Fruit fly (Drosophila melanogaster) whole organism, embryonic: ENCODE results near the gene Myo95E.

Experiments used
- Asciz ChIP-seq: fragments of 200-800 bp; sonication (Bioruptor generic); optimal IDR thresholded peaks from 2 replicates; lab custom pipeline; 2017; ENCODE audit warnings: missing biosample characterization, mild to moderate bottlenecking, missing genetic modification characterization, missing genetic modification reagents
- CG10959 ChIP-seq: fragments of 200-800 bp; sonication (Bioruptor generic); IDR thresholded peaks from 2 replicates; pipeline ENCODE4 v1.3.6; 2022; ENCODE audit warnings: missing biosample characterization, missing genetic modification characterization
- CG11456 ChIP-seq: fragments of 200-800 bp; sonication (Bioruptor generic); IDR thresholded peaks from 3 replicates; pipeline ENCODE4 v1.3.6; 2022; ENCODE audit warnings: missing biosample characterization, missing genetic modification characterization
- CG11504 ChIP-seq: fragments of 200-800 bp; sonication (Bioruptor generic); optimal IDR thresholded peaks from 3 replicates; lab custom pipeline; 2019; ENCODE audit warnings: missing biosample characterization, mild to moderate bottlenecking, missing genetic modification characterization, moderate library complexity
- CG12155 ChIP-seq: fragments of 200-800 bp; sonication (Bioruptor generic); optimal IDR thresholded peaks from 3 replicates; lab custom pipeline; 2016; ENCODE audit warnings: missing biosample characterization, missing genetic modification characterization
- CG13424 ChIP-seq: fragments of 200-800 bp; sonication (Bioruptor generic); optimal IDR thresholded peaks from 2 replicates; lab custom pipeline; 2019; ENCODE audit warnings: missing biosample characterization, mild to moderate bottlenecking, missing genetic modification characterization, moderate library complexity
- CG16813 ChIP-seq: fragments of 200-800 bp; sonication (Bioruptor generic); IDR thresholded peaks from 3 replicates; pipeline ENCODE4 v1.3.6; 2022; ENCODE audit warnings: missing biosample characterization, missing genetic modification characterization; ENCODE audit not compliant: partially characterized antibody
- CG17359 ChIP-seq: fragments of 200-800 bp; sonication (Bioruptor generic); optimal IDR thresholded peaks from 3 replicates; lab custom pipeline; 2018; ENCODE audit warnings: missing biosample characterization, mild to moderate bottlenecking, missing genetic modification characterization, moderate library complexity
- CG17361 ChIP-seq: fragments of 200-800 bp; sonication (Bioruptor generic); IDR thresholded peaks from 3 replicates; pipeline ENCODE4 v1.3.6; 2022; ENCODE audit warnings: missing biosample characterization, missing genetic modification characterization
- CG18011 ChIP-seq: fragments of 200-800 bp; sonication (Bioruptor generic); optimal IDR thresholded peaks from 2 replicates; lab custom pipeline; 2017; ENCODE audit warnings: missing biosample characterization, missing genetic modification characterization, mild to moderate bottlenecking, moderate library complexity, missing genotype
- CG18476 ChIP-seq: fragments of 200-800 bp; sonication (Bioruptor generic); optimal IDR thresholded peaks from 2 replicates; lab custom pipeline; 2016; ENCODE audit warnings: missing biosample characterization, mild to moderate bottlenecking, missing genetic modification characterization
- CG2116 ChIP-seq: fragments of 200-800 bp; sonication (Bioruptor generic); optimal IDR thresholded peaks from 3 replicates; lab custom pipeline; 2018; ENCODE audit warnings: missing biosample characterization, mild to moderate bottlenecking, missing genetic modification characterization
- CG2678 ChIP-seq: fragments of 200-800 bp; sonication (Bioruptor generic); optimal IDR thresholded peaks from 3 replicates; lab custom pipeline; 2019; ENCODE audit warnings: missing biosample characterization, mild to moderate bottlenecking, missing genetic modification characterization, moderate library complexity
- CG32532 ChIP-seq: fragments of 200-800 bp; sonication (Bioruptor generic); IDR thresholded peaks from 2 replicates; pipeline ENCODE4 v1.3.6; 2022; ENCODE audit warnings: missing biosample characterization, missing genetic modification characterization
- CG34224 ChIP-seq: fragments of 200-800 bp; sonication (Bioruptor generic); IDR thresholded peaks from 3 replicates; pipeline ENCODE4 v1.3.6; 2022; ENCODE audit warnings: missing biosample characterization, missing genetic modification characterization; ENCODE audit not compliant: partially characterized antibody
- CG3838 ChIP-seq: fragments of 200-800 bp; sonication (Bioruptor generic); optimal IDR thresholded peaks from 3 replicates; lab custom pipeline; 2016; ENCODE audit warnings: missing biosample characterization, missing genetic modification characterization
- CG3995 ChIP-seq: fragments of 200-800 bp; sonication (Bioruptor generic); optimal IDR thresholded peaks from 3 replicates; lab custom pipeline; 2016; ENCODE audit warnings: missing biosample characterization, missing genetic modification characterization
- CG4282 ChIP-seq: fragments of 200-800 bp; sonication (Bioruptor generic); optimal IDR thresholded peaks from 2 replicates; lab custom pipeline; 2016; ENCODE audit warnings: missing biosample characterization, missing genetic modification characterization
- CG4360 ChIP-seq: fragments of 200-800 bp; sonication (Bioruptor generic); IDR thresholded peaks from 2 replicates; pipeline ENCODE4 v1.3.6; 2022; ENCODE audit warnings: missing biosample characterization, missing genetic modification characterization
- CG5180 ChIP-seq: fragments of 200-800 bp; sonication (Bioruptor generic); optimal IDR thresholded peaks from 3 replicates; lab custom pipeline; 2017; ENCODE audit warnings: missing biosample characterization, missing genetic modification characterization, mild to moderate bottlenecking, moderate library complexity, missing genetic modification reagents
- CG5953 ChIP-seq: fragments of 200-800 bp; sonication (Bioruptor generic); IDR thresholded peaks from 2 replicates; pipeline ENCODE4 v1.3.6; 2022; ENCODE audit warnings: missing biosample characterization, missing genetic modification characterization
- CG7745 ChIP-seq: fragments of 200-800 bp; sonication (Bioruptor generic); optimal IDR thresholded peaks from 2 replicates; lab custom pipeline; 2018; ENCODE audit warnings: missing biosample characterization, mild to moderate bottlenecking, missing genetic modification characterization, moderate library complexity
- CG8478 ChIP-seq: fragments of >200 bp; optimal IDR thresholded peaks from 2 replicates; lab custom pipeline; 2018
- Camta ChIP-seq: fragments of 200-800 bp; sonication (Bioruptor generic); optimal IDR thresholded peaks from 2 replicates; lab custom pipeline; 2016; ENCODE audit warnings: missing biosample characterization, missing genetic modification characterization
- Ets65A ChIP-seq: fragments of 200-800 bp; sonication (Bioruptor generic); peaks from one replicate; lab custom pipeline; 2016; ENCODE audit warnings: missing biosample characterization, missing genetic modification characterization
- Hr78 ChIP-seq, 2 experiments: fragments of 200-800 bp in 1 of 2; fragments of >200 bp in 1 of 2; sonication (Bioruptor generic) in 1 of 2; optimal IDR thresholded peaks; 2 replicates each; lab custom pipeline; 2017 to 2019; ENCODE audit warnings: missing biosample characterization in 2 of 2, missing genetic modification characterization in 2 of 2, mild to moderate bottlenecking in 1 of 2, moderate library complexity in 1 of 2
- Med ChIP-seq: fragments of 200-800 bp; sonication (Bioruptor generic); peaks from one replicate; lab custom pipeline; 2016; ENCODE audit warnings: missing biosample characterization, missing genetic modification characterization, mild to moderate bottlenecking, inconsistent platforms, moderate library complexity
- NC2β ChIP-seq: fragments of 200-800 bp; sonication (Bioruptor generic); optimal IDR thresholded peaks from 2 replicates; lab custom pipeline; 2016; ENCODE audit warnings: missing biosample characterization, missing genetic modification characterization
- PHDP ChIP-seq: fragments of 200-800 bp; sonication (Bioruptor generic); optimal IDR thresholded peaks from 3 replicates; lab custom pipeline; 2018; ENCODE audit warnings: missing biosample characterization, mild to moderate bottlenecking, missing genetic modification characterization, moderate library complexity
- Poxn ChIP-seq: fragments of 200-800 bp; sonication (Bioruptor generic); IDR thresholded peaks from 2 replicates; pipeline ENCODE4 v1.3.6; 2022; ENCODE audit warnings: missing biosample characterization, missing genetic modification characterization
- chn ChIP-seq: fragments of 200-800 bp; sonication (Bioruptor generic); optimal IDR thresholded peaks from 2 replicates; lab custom pipeline; 2016; ENCODE audit warnings: missing biosample characterization, missing genetic modification characterization
- corto ChIP-seq: fragments of 200-800 bp; sonication (Bioruptor generic); optimal IDR thresholded peaks from 2 replicates; lab custom pipeline; 2016; ENCODE audit warnings: missing biosample characterization, mild to moderate bottlenecking, missing genetic modification characterization, moderate library complexity
- dati ChIP-seq: fragments of 200-800 bp; sonication (Bioruptor generic); IDR thresholded peaks from 2 replicates; pipeline ENCODE4 v1.3.6; 2022; ENCODE audit warnings: missing biosample characterization, missing genetic modification characterization
- fd102C ChIP-seq: fragments of 200-800 bp; sonication (Bioruptor generic); optimal IDR thresholded peaks from 2 replicates; lab custom pipeline; 2018; ENCODE audit warnings: missing biosample characterization, mild to moderate bottlenecking, missing genetic modification characterization, moderate library complexity
- fd3F ChIP-seq: fragments of 200-800 bp; sonication (Bioruptor generic); optimal IDR thresholded peaks from 2 replicates; lab custom pipeline; 2018; ENCODE audit warnings: missing biosample characterization, mild to moderate bottlenecking, missing genetic modification characterization, moderate library complexity
- klu ChIP-seq: fragments of 200-800 bp; sonication (Bioruptor generic); IDR thresholded peaks from 2 replicates; pipeline ENCODE4 v1.3.6; 2022; ENCODE audit warnings: missing biosample characterization, missing genetic modification characterization
- knrl ChIP-seq: fragments of 200-800 bp; sonication (Bioruptor generic); IDR thresholded peaks from 3 replicates; pipeline ENCODE4 v1.3.6; 2022; ENCODE audit warnings: missing biosample characterization, missing genetic modification characterization; ENCODE audit not compliant: partially characterized antibody
- nmo ChIP-seq: fragments of 200-800 bp; sonication (Bioruptor generic); optimal IDR thresholded peaks from 2 replicates; lab custom pipeline; 2018; ENCODE audit warnings: missing biosample characterization, mild to moderate bottlenecking, missing genetic modification characterization, moderate library complexity
- p53 ChIP-seq: fragments of 200-800 bp; sonication (Bioruptor generic); optimal IDR thresholded peaks from 2 replicates; lab custom pipeline; 2016; ENCODE audit warnings: missing biosample characterization, missing genetic modification characterization
- peb ChIP-seq: fragments of 200-800 bp; sonication (Bioruptor generic); IDR thresholded peaks from 2 replicates; pipeline ENCODE4 v1.3.6; 2022; ENCODE audit warnings: missing biosample characterization, missing genetic modification characterization
- pho ChIP-seq: fragments of 200-800 bp; sonication (Bioruptor generic); optimal IDR thresholded peaks from 2 replicates; lab custom pipeline; 2016; ENCODE audit warnings: missing biosample characterization, missing genetic modification characterization
- pnt ChIP-seq: fragments of 200-800 bp; sonication (Bioruptor generic); optimal IDR thresholded peaks from 3 replicates; lab custom pipeline; 2016; ENCODE audit warnings: missing biosample characterization, missing genetic modification characterization
- pros ChIP-seq: fragments of 200-800 bp; sonication (Bioruptor generic); optimal IDR thresholded peaks from 3 replicates; lab custom pipeline; 2019; ENCODE audit warnings: missing biosample characterization, mild to moderate bottlenecking, missing genetic modification characterization, moderate library complexity
- sna ChIP-seq: fragments of 200-800 bp; sonication (Bioruptor generic); IDR thresholded peaks from 2 replicates; pipeline ENCODE4 v1.3.6; 2022; ENCODE audit warnings: missing biosample characterization, missing genetic modification characterization; ENCODE audit not compliant: partially characterized antibody
- stwl ChIP-seq: fragments of 200-800 bp; sonication (Bioruptor generic); optimal IDR thresholded peaks from 3 replicates; lab custom pipeline; 2018; ENCODE audit warnings: missing biosample characterization, mild to moderate bottlenecking, missing genetic modification characterization, moderate library complexity
- zen2 ChIP-seq: fragments of 200-800 bp; sonication (Bioruptor generic); IDR thresholded peaks from 3 replicates; pipeline ENCODE4 v1.3.6; 2022; ENCODE audit warnings: missing biosample characterization, missing genetic modification characterization; ENCODE audit not compliant: partially characterized antibody

The Myo95E gene

DNA sequence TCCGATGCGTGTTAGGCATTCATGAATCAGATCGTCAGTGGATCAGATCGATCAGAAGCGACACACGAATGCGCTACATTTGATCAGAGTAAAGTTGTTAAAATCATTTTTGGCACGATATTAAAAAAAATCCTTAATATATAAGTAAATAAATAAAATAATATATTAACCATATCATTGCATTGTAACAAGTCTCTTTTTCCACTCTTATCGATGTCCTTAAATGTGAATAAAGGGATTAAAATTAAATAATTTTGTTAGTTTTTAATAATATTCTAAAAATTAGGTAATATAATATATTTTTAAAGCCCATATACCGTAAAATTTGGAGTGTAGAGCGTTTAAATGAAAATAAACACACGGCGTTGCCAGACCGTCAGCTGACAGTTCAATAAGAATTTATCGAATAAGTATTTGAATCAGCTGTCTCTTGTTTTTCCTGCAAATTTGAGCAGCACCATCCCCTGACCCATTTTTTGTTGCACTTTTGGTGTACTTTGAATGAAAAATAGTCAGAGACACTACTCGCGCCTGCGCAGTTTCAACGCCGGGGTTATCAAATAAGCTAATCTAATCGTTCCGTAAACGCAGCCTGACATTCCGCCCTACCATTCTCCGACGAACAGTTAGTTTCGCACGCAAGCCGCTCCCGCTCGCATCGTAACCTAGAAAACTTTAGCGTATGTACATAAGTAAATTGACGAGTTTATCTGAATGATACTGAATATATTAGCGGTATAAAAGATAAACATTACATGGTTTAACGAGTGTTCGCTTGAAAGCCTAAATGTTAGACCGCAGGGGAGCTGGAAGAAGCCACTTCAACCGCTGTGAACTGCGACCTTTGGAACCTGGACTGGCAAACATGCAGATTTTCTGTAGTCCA is 9.1 kb downstream of the Myo95E start, which contains the start of the genes p38a and CG6178 (continued):
- TF ChIP-seq CG3995 (GFP tag; lab: Kevin White, UChicago) (peak; percentile 39), peb (GFP tag; lab: Robert Waterston, UW) (peak; percentile 87), CG18011 (peak; percentile 78), CG10959 (GFP tag; lab: Robert Waterston, UW) (peak; percentile 74), NC2β (no peak), CG7745 (tag; lab: Kevin White, UChicago) (peak; percentile 35), CG34224 (GFP tag; lab: Robert Waterston, UW) (0 out of 3 replicates have a peak, but pooled peaks have one; percentile 25), corto (GFP tag; lab: Kevin White, UChicago) (peak; percentile 81), Hr78 (GFP tag; optimal IDR thresholded peaks at IDR 0.05; lab: Kevin White, UChicago) (peak in 1 of 2 experiments; percentile 83), CG11456 (GFP tag; lab: Robert Waterston, UW) (peak; percentile 96), stwl (tag; lab: Kevin White, UChicago) (peak; percentile 76), CG5953 (GFP tag; lab: Robert Waterston, UW) (peak; percentile 94), CG4282 (GFP tag; lab: Kevin White, UChicago) (no peak), p53 (GFP tag; lab: Kevin White, UChicago) (no peak), dati (GFP tag; lab: Robert Waterston, UW) (peak; percentile 84), Poxn (GFP tag; lab: Robert Waterston, UW) (peak; percentile 88), CG3838 (GFP tag; lab: Kevin White, UChicago) (peak; percentile 71), pho (GFP tag; lab: Kevin White, UChicago) (peak; percentile 55), fd102C (peak; percentile 52), CG17361 (GFP tag; lab: Robert Waterston, UW) (peak; percentile 100), CG18476 (GFP tag; lab: Kevin White, UChicago) (peak; percentile 83), pros (GFP tag; lab: Kevin White, UChicago) (no peak)

DNA sequence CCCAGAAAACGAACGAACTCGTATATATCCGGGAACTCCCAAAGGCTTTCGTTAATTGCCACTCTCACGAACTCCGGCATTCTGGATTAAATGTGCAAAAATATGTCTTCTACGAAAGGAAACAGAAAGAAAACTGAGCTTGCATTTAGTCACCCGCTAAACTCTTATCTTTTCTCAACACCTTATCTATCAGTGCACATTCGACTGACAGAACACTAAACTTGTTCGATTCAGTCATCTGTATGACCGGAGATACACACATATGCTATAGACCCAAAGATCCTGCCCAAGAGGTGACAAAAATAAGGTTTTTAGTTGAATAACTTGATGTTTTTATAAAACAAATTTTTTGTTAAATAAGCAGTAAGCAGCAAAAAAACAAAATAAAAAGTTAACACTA is 11.2 kb downstream of the Myo95E start, which contains the start of gene p38c:
Gene p38c, minus strand, starts transcription at position 101 of the 400 bp plus-strand sequence.
- TF ChIP-seq CG5180 (peak; percentile 71), CG32532 (GFP tag; lab: Robert Waterston, UW) (no peak)
- TF ChIP-seq, all 482 proteins: peak for 1

DNA sequence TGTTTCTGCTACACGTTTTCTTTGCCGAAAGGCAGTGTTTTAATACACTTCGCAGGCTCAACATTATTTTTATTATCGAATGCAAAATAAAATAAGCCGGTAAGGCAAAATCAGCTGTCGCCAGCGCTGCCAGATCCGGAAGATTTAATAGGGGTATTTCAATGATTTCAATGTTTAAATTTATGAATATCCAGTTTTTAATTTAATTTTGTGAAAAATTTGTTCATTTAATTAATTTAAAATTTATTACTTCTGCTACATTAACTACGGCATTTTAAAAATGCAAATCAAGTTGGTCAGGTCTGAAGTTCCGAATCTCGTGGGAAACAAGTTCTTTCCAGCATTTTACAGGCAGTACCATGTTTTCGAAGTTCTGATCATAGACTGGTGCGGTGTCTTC is 12.5 kb downstream of the Myo95E start, which contains the start of gene Slimp:
Gene Slimp, minus strand, starts transcription at position 130 of the 400 bp plus-strand sequence.
- TF ChIP-seq CG12155 (GFP tag; lab: Kevin White, UChicago), result peak; percentile 5
- 0 out of 3 replicates have a peak, but pooled peaks have one; percentile 17 for TF ChIP-seq knrl (GFP tag; lab: Robert Waterston, UW)
- TF ChIP-seq klu, result no peak
- TF ChIP-seq pnt (GFP tag; lab: Kevin White, UChicago), result no peak
- TF ChIP-seq CG13424 (tag; lab: Kevin White, UChicago), result peak; percentile 1
- TF ChIP-seq Asciz, result no peak
- TF ChIP-seq Ets65A, result peak; percentile 78
- TF ChIP-seq sna, result peak; percentile 20; the same call in 1 of the 2 replicates
- no peak for TF ChIP-seq Camta (GFP tag; lab: Kevin White, UChicago)
- TF ChIP-seq CG17359, result peak; percentile 2
- no peak for TF ChIP-seq CG16813
- no peak for TF ChIP-seq CG4360 (GFP tag; lab: Robert Waterston, UW)
- TF ChIP-seq fd3F, result no peak
- peak; percentile 39 for TF ChIP-seq CG2678 (tag; lab: Kevin White, UChicago)
- TF ChIP-seq CG2116 (GFP tag; lab: Kevin White, UChicago), result peak; percentile 18
- TF ChIP-seq CG8478 (lab: Kevin White, UChicago), result no peak
- peak; percentile 33 for TF ChIP-seq CG11504 (tag; lab: Kevin White, UChicago)
- peak; percentile 2 for TF ChIP-seq PHDP (tag; lab: Kevin White, UChicago)
- no peak for TF ChIP-seq chn (GFP tag; lab: Kevin White, UChicago)
- TF ChIP-seq zen2 (GFP tag; lab: Robert Waterston, UW), result no peak
- peak; percentile 38 for TF ChIP-seq Med (GFP tag; lab: Kevin White, UChicago)
- TF ChIP-seq nmo (GFP tag; lab: Kevin White, UChicago), result peak; percentile 25
